Worm (Caenorhabditis elegans) whole organism, L3 larva: ENCODE data around the gene ttc-39B.

Experiments used
- ceh-28 ChIP-seq: fragments of 150-350 bp; optimal IDR thresholded peaks from 2 replicates; lab custom pipeline; 2014; ENCODE audit warnings: missing biosample characterization, missing genetic modification reagents, missing genetic modification characterization
- elt-3 ChIP-seq, 3 experiments: fragments of 150-350 bp in 1 of 3; sonication (generic microtip) in 2 of 3; optimal IDR thresholded peaks; 2 replicates in 2 of 3; 4 replicates in 1 of 3; lab custom pipeline; 2014 to 2017; ENCODE audit warnings: missing biosample characterization in 3 of 3, missing genetic modification characterization in 3 of 3
- fos-1 ChIP-seq: fragments of 150-350 bp; optimal IDR thresholded peaks from 2 replicates; lab custom pipeline; 2014; ENCODE audit warnings: missing biosample characterization, missing genetic modification characterization
- hmg-11 ChIP-seq: sonication (generic microtip); optimal IDR thresholded peaks from 2 replicates; lab custom pipeline; 2016; ENCODE audit warnings: missing genetic modification characterization, missing compliant biosample characterization
- lin-15B ChIP-seq: fragments of 150-350 bp; optimal IDR thresholded peaks from 2 replicates; lab custom pipeline; 2014; ENCODE audit warnings: missing biosample characterization, missing genetic modification characterization
- nhr-11 ChIP-seq: fragments of 150-350 bp; optimal IDR thresholded peaks from 2 replicates; lab custom pipeline; 2014; ENCODE audit warnings: missing biosample characterization, missing genetic modification characterization
- pha-4 ChIP-seq: fragments of 150-350 bp; optimal IDR thresholded peaks from 2 replicates; lab custom pipeline; 2014; ENCODE audit warnings: missing biosample characterization, missing genetic modification reagents, missing genetic modification characterization
- pqm-1 ChIP-seq: fragments of 150-350 bp; optimal IDR thresholded peaks from 2 replicates; lab custom pipeline; 2017; ENCODE audit warnings: missing biosample characterization, missing genetic modification characterization, inconsistent platforms
- tbx-2 ChIP-seq: sonication (generic microtip); optimal IDR thresholded peaks from 2 replicates; lab custom pipeline; 2016; ENCODE audit warnings: mild to moderate bottlenecking, missing genetic modification characterization, missing compliant biosample characterization
- unc-39 ChIP-seq: sonication (generic microtip); optimal IDR thresholded peaks from 4 replicates; lab custom pipeline; 2017; ENCODE audit warnings: missing biosample characterization, missing genetic modification characterization

DNA sequence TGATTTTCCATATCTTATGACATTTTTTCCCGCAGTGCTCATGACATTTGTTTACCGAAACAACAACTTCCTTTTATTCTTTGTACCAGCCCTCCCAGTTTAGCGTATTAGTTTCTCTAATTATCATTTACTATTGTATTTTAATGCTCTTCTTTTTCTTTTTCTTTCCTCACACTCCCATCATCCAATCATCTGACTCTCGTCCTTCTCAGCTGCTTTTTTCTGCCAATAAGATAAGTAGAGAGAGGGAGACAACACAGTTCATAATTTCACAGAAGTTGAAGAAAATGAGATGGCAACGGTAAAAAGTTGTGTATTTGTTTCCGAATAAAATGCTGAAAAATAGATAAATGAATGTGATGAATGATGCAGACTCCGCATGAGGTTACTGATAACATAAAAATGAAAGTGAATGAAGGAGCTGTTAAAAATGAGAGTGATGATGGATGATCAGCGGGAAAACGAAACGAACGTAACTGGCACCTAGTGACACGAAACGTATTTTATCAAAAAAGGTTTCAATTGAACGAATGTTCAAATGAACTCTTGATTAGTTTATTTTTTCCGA is 43.7 kb upstream of the ttc-39B start:
- TF ChIP-seq hmg-11 (tag; lab: Kevin White, UChicago) (no peak), unc-39 (tag; lab: Kevin White, UChicago) (no peak), elt-3 (tag; optimal IDR thresholded peaks at IDR 0.05; lab: Kevin White, UChicago) (no peak), fos-1 (tag; lab: Kevin White, UChicago) (no peak), ceh-28 (tag; lab: Kevin White, UChicago) (no peak), tbx-2 (no peak), pha-4 (tag; lab: Kevin White, UChicago) (peak; percentile 54), nhr-11 (tag; lab: Kevin White, UChicago) (no peak), pqm-1 (tag; lab: Kevin White, UChicago) (peak; percentile 76), lin-15B (no peak)
